Fruit fly (Drosophila melanogaster): Measurements from ENCODE around the gene Gr5a.

The Gr5a gene

dm6 chrX:5679933-5680667 is at the start of gene Gr5a, which contains the start of gene Tre1:
Gene Gr5a, plus strand, starts transcription at chrX:5680617.
Gene Tre1, minus strand, starts transcription at chrX:5679977.
- TF ChIP-seq Met (GFP tag; optimal IDR thresholded peaks at IDR 0.05) (no peak), lz (GFP tag; optimal IDR thresholded peaks at IDR 0.05) (no peak), fkh (GFP tag; optimal IDR thresholded peaks at IDR 0.05) (peak; percentile 1), Lpt (GFP tag; optimal IDR thresholded peaks at IDR 0.05) (no peak), Eip78C (GFP tag) (peak; percentile 57), CG8119 (GFP tag; IDR thresholded peaks at IDR 0.05) (no peak), Sox15 (GFP tag; optimal IDR thresholded peaks at IDR 0.05) (no peak)

DNA sequence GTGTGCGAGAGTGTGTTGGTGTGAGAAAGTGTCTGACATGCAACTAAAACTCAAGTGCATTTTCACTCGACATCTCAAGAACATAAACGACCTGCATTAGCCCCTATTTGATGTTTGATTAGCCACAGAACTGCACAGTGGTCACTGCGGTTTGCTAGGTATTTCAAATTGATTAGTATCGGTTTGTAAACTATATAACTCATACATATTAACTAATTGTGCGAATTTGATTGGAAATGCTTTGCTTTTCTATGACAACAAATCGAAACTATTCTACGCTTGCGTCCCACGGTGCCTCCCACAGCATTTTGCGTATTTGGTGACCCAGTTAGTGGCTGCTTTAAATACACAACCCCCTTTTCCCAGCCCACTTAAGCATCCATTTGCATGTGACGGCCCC is 45.7 kb upstream of the Gr5a start:
- TF ChIP-seq CG6276 (GFP tag; optimal IDR thresholded peaks at IDR 0.05) = no peak
- 0 out of 3 replicates have a peak, but pooled peaks have one; percentile 31 for TF ChIP-seq CG6163 (GFP tag; IDR thresholded peaks at IDR 0.05)
- TF ChIP-seq eg (GFP tag; IDR thresholded peaks at IDR 0.05) = peak; percentile 56; the same call in 2 of the 3 replicates
- TF ChIP-seq CG6854 (GFP tag; optimal IDR thresholded peaks at IDR 0.05) = no peak
- no peak for TF ChIP-seq Gug (GFP tag; IDR thresholded peaks at IDR 0.05)
- TF ChIP-seq Eip78C (GFP tag) = peak; percentile 43
- TF ChIP-seq dac (GFP tag; optimal IDR thresholded peaks at IDR 0.05) = no peak

DNA sequence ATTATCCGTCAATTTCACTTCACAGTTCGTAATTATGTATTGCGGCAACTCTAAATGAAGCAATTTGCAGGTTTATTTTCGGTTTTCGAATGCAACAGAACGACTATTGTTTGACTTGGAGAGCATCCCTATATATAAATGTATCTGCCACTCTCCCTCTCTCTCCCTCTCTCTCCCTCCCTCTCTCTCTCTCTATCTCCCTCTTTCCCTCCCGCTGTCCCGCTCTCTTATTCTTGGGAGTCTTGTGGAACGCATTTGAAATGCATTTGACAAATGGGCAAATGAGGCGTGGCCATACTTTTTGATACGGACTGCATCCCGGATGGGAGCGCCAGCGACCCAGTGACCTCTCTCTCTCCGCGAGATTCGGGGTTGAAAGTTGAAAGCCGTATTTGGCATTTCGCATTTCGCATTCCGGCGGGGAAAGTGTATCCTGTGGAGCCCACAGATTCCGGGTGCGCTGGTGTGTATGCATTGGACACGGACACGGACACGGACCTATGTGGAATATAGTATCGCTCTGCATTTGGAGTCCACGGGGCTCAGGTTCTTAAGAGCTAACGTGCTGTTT is 43.8 kb upstream of the Gr5a start:
- no peak for TF ChIP-seq Sox14 (GFP tag; optimal IDR thresholded peaks at IDR 0.05)
- no peak for TF ChIP-seq CG6792 (GFP tag; optimal IDR thresholded peaks at IDR 0.05)
- TF ChIP-seq achi (GFP tag; optimal IDR thresholded peaks at IDR 0.05) = no peak
- no peak for TF ChIP-seq cyc (GFP tag; optimal IDR thresholded peaks at IDR 0.05)
- no peak for TF ChIP-seq CG3032 (tag; optimal IDR thresholded peaks at IDR 0.05)
- TF ChIP-seq Ets21C (GFP tag; optimal IDR thresholded peaks at IDR 0.05) = no peak
- no peak for TF ChIP-seq Gug (GFP tag; IDR thresholded peaks at IDR 0.05)

- TF ChIP-seq CG6808 (GFP tag; optimal IDR thresholded peaks at IDR 0.05) (no peak), ss (GFP tag; optimal IDR thresholded peaks at IDR 0.05) (no peak), CG8319 (GFP tag; optimal IDR thresholded peaks at IDR 0.05) (no peak), CG4318 (GFP tag; optimal IDR thresholded peaks at IDR 0.05) (no peak), CG8119 (GFP tag; IDR thresholded peaks at IDR 0.05) (no peak), Sox15 (GFP tag; optimal IDR thresholded peaks at IDR 0.05) (no peak), achi (GFP tag; optimal IDR thresholded peaks at IDR 0.05) (no peak), CG32006 (GFP tag; optimal IDR thresholded peaks at IDR 0.05) (no peak), Ets21C (GFP tag; optimal IDR thresholded peaks at IDR 0.05) (no peak), cyc (GFP tag; optimal IDR thresholded peaks at IDR 0.05) (no peak), Blimp-1 (GFP tag; optimal IDR thresholded peaks at IDR 0.05) (no peak), Sox102F (GFP tag; optimal IDR thresholded peaks at IDR 0.05) (no peak), fd85E (GFP tag; optimal IDR thresholded peaks at IDR 0.05) (no peak), spab (GFP tag; optimal IDR thresholded peaks at IDR 0.05) (no peak), Hr39 (GFP tag; optimal IDR thresholded peaks at IDR 0.05) (no peak), CG31627 (GFP tag; optimal IDR thresholded peaks at IDR 0.05) (no peak), eg (GFP tag; IDR thresholded peaks at IDR 0.05) (no peak)
Measured at dm6 chrX:5637543-5637942, 42.9 kb upstream of the Gr5a start.

- peak; percentile 28 for TF ChIP-seq CG3919 (GFP tag; optimal IDR thresholded peaks at IDR 0.05)
- TF ChIP-seq CG32006 (GFP tag; optimal IDR thresholded peaks at IDR 0.05) = peak; percentile 16
- TF ChIP-seq CG6792 (GFP tag; optimal IDR thresholded peaks at IDR 0.05) = no peak
- TF ChIP-seq CG10669 (GFP tag; optimal IDR thresholded peaks at IDR 0.05) = peak; percentile 33
- TF ChIP-seq OdsH (GFP tag; optimal IDR thresholded peaks at IDR 0.05) = peak; percentile 32
- TF ChIP-seq Hr4 (GFP tag; optimal IDR thresholded peaks at IDR 0.05) = peak; percentile 18
- peak; percentile 68 for TF ChIP-seq CG15336 (GFP tag; IDR thresholded peaks at IDR 0.05)
- peak; percentile 5 for TF ChIP-seq vri (GFP tag; optimal IDR thresholded peaks at IDR 0.05)
- peak; percentile 79 for TF ChIP-seq eg (GFP tag; IDR thresholded peaks at IDR 0.05)
- peak; percentile 64 for TF ChIP-seq Gug (GFP tag; IDR thresholded peaks at IDR 0.05)
- TF ChIP-seq svp (GFP tag) = peak; percentile 68
- TF ChIP-seq Met (GFP tag; optimal IDR thresholded peaks at IDR 0.05) = peak; percentile 17
- TF ChIP-seq dsx (GFP tag; optimal IDR thresholded peaks at IDR 0.05; ENCODE audit: poor library complexity, severe bottlenecking) = no peak
- peak; percentile 76 for TF ChIP-seq CG6163 (GFP tag; IDR thresholded peaks at IDR 0.05)
- no peak for TF ChIP-seq CG6276 (GFP tag; optimal IDR thresholded peaks at IDR 0.05)
- peak; percentile 73 for TF ChIP-seq Eip78C (GFP tag)
- TF ChIP-seq CG10631 (GFP tag; optimal IDR thresholded peaks at IDR 0.05) = peak; percentile 10
- TF ChIP-seq CG7368 (GFP tag; optimal IDR thresholded peaks at IDR 0.05) = peak; percentile 25
- TF ChIP-seq Sox102F (GFP tag; optimal IDR thresholded peaks at IDR 0.05) = peak; percentile 11
- peak; percentile 33; the same call in 1 of the 2 replicates for TF ChIP-seq CG11294 (GFP tag; IDR thresholded peaks at IDR 0.05)
- TF ChIP-seq lz (GFP tag; optimal IDR thresholded peaks at IDR 0.05) = peak; percentile 22
- peak; percentile 26 for TF ChIP-seq cyc (GFP tag; optimal IDR thresholded peaks at IDR 0.05)
- TF ChIP-seq CG4318 (GFP tag; optimal IDR thresholded peaks at IDR 0.05) = no peak
Measured at dm6 chrX:5638588-5638987, 41.8 kb upstream of the Gr5a start.
